Worm (Caenorhabditis elegans) whole organism, early embryonic: Measurements from ENCODE around the gene sars-2.

Source experiments
- B0310.2 ChIP-seq: sonication (generic microtip); optimal IDR thresholded peaks from 2 replicates; lab custom pipeline; 2016; ENCODE audit warnings: mild to moderate bottlenecking, missing genetic modification characterization, missing compliant biosample characterization
- F13C5.2 ChIP-seq: sonication (generic microtip); optimal IDR thresholded peaks from 2 replicates; lab custom pipeline; 2017; ENCODE audit warnings: mild to moderate bottlenecking, missing genetic modification characterization, inconsistent platforms, missing compliant biosample characterization
- aly-1 ChIP-seq: sonication (generic microtip); optimal IDR thresholded peaks from 2 replicates; lab custom pipeline; 2016; ENCODE audit warnings: missing genetic modification characterization, missing compliant biosample characterization
- ama-1 ChIP-seq: fragments of 150-350 bp; optimal IDR thresholded peaks from 2 replicates; lab custom pipeline; 2014
- ceh-13 ChIP-seq: fragments of 200-800 bp; sonication (Bioruptor generic); optimal IDR thresholded peaks from 2 replicates; lab custom pipeline; 2018; ENCODE audit warnings: mild to moderate bottlenecking, missing genetic modification characterization, missing compliant biosample characterization
- ceh-36 ChIP-seq: sonication (generic microtip); optimal IDR thresholded peaks from 2 replicates; lab custom pipeline; 2016; ENCODE audit warnings: missing genetic modification characterization, inconsistent platforms, missing compliant biosample characterization
- ets-7 ChIP-seq: sonication (generic microtip); optimal IDR thresholded peaks from 2 replicates; lab custom pipeline; 2016; ENCODE audit warnings: missing genotype, missing genetic modification characterization, missing compliant biosample characterization
- flt-1 ChIP-seq: fragments of 200-800 bp; sonication (Bioruptor generic); IDR thresholded peaks from 2 replicates; pipeline ENCODE4 v1.3.6; 2022; ENCODE audit warnings: missing genetic modification characterization, missing compliant biosample characterization
- hmbx-1 ChIP-seq: sonication (generic microtip); optimal IDR thresholded peaks from 2 replicates; lab custom pipeline; 2016; ENCODE audit warnings: mild to moderate bottlenecking, missing genetic modification characterization, missing compliant biosample characterization
- hmg-4 ChIP-seq: fragments of 200-800 bp; sonication (Bioruptor generic); optimal IDR thresholded peaks from 2 replicates; lab custom pipeline; 2018; ENCODE audit warnings: mild to moderate bottlenecking, missing genetic modification characterization, missing compliant biosample characterization
- hnd-1 ChIP-seq: sonication (generic microtip); optimal IDR thresholded peaks from 2 replicates; lab custom pipeline; 2016; ENCODE audit warnings: missing genetic modification characterization, missing compliant biosample characterization
- pes-1 ChIP-seq: fragments of 200-800 bp; sonication (Bioruptor generic); IDR thresholded peaks from 2 replicates; pipeline ENCODE4 v1.3.6; 2022; ENCODE audit warnings: missing genetic modification reagents, missing genetic modification characterization, missing compliant biosample characterization
- scrt-1 ChIP-seq: fragments of 200-800 bp; sonication (Bioruptor generic); IDR thresholded peaks from 2 replicates; pipeline ENCODE4 v1.3.6; 2022; ENCODE audit warnings: missing genetic modification characterization, missing compliant biosample characterization
- sea-1 ChIP-seq: fragments of 200-800 bp; sonication (Bioruptor generic); conservative IDR thresholded peaks from 2 replicates; pipeline ENCODE4 v1.3.6; 2022; ENCODE audit warnings: missing genetic modification characterization, missing compliant biosample characterization
- tbx-11 ChIP-seq: fragments of 200-800 bp; sonication (Bioruptor generic); IDR thresholded peaks from 2 replicates; pipeline ENCODE4 v1.3.6; 2022; ENCODE audit warnings: missing genetic modification characterization, missing compliant biosample characterization
- tbx-37 ChIP-seq: fragments of 200-800 bp; sonication (Bioruptor generic); conservative IDR thresholded peaks from 2 replicates; pipeline ENCODE4 v1.3.6; 2022; ENCODE audit warnings: missing genetic modification reagents, missing genetic modification characterization, missing compliant biosample characterization
- tra-4 ChIP-seq: sonication (generic microtip); optimal IDR thresholded peaks from 2 replicates; lab custom pipeline; 2017; ENCODE audit warnings: missing genetic modification characterization, missing compliant biosample characterization

Gene sars-2

ce11 chrIV:4357296-4357695, at the start of gene sars-2:
Gene sars-2, plus strand, starts transcription at chrIV:4357636.
- TF ChIP-seq hnd-1 = no peak
- no peak for TF ChIP-seq ceh-13 (GFP tag; lab: Kevin White, UChicago)
- TF ChIP-seq ets-7 (tag; lab: Kevin White, UChicago) = no peak
- no peak for TF ChIP-seq tbx-11 (GFP tag; lab: Robert Waterston, UW)
- TF ChIP-seq pes-1 = no peak
- no peak for TF ChIP-seq flt-1 (GFP tag; lab: Robert Waterston, UW)
- TF ChIP-seq ceh-36 (tag; lab: Kevin White, UChicago) = no peak
- no peak for TF ChIP-seq tbx-37 (GFP tag; lab: Robert Waterston, UW)
- no peak for TF ChIP-seq hmg-4 (GFP tag; lab: Kevin White, UChicago)
- TF ChIP-seq ama-1 (lab: Kevin White, UChicago) = no peak
- no peak for TF ChIP-seq sea-1
- TF ChIP-seq B0310.2 (tag; lab: Kevin White, UChicago) = no peak
- TF ChIP-seq aly-1 (tag; lab: Kevin White, UChicago) = no peak
- no peak for TF ChIP-seq scrt-1 (GFP tag; lab: Robert Waterston, UW)
- TF ChIP-seq F13C5.2 = no peak
- TF ChIP-seq tra-4 = no peak

ce11 chrIV:4316813-4317408, 40.5 kb upstream of the sars-2 start, which contains the start of gene Y24D9B.1:
Gene Y24D9B.1, plus strand, starts transcription at chrIV:4317358.
- TF ChIP-seq ama-1 (lab: Kevin White, UChicago) = no peak
- TF ChIP-seq tra-4 = no peak
- TF ChIP-seq tbx-37 (GFP tag; lab: Robert Waterston, UW) = no peak
- no peak for TF ChIP-seq F13C5.2
- TF ChIP-seq pes-1 = no peak

ce11 chrIV:4317638-4318037, 39.8 kb upstream of the sars-2 start:
- no peak for TF ChIP-seq sea-1
- no peak for TF ChIP-seq ets-7 (tag; lab: Kevin White, UChicago)
- TF ChIP-seq hnd-1 = no peak
- no peak for TF ChIP-seq ceh-13 (GFP tag; lab: Kevin White, UChicago)
- no peak for TF ChIP-seq B0310.2 (tag; lab: Kevin White, UChicago)
- TF ChIP-seq F13C5.2 = no peak
- no peak for TF ChIP-seq hmg-4 (GFP tag; lab: Kevin White, UChicago)
- TF ChIP-seq ama-1 (lab: Kevin White, UChicago) = no peak
- TF ChIP-seq tra-4 = no peak
- TF ChIP-seq aly-1 (tag; lab: Kevin White, UChicago) = no peak
- TF ChIP-seq scrt-1 (GFP tag; lab: Robert Waterston, UW) = no peak
- TF ChIP-seq tbx-37 (GFP tag; lab: Robert Waterston, UW) = no peak
- no peak for TF ChIP-seq flt-1 (GFP tag; lab: Robert Waterston, UW)
- no peak for TF ChIP-seq ceh-36 (tag; lab: Kevin White, UChicago)
- no peak for TF ChIP-seq tbx-11 (GFP tag; lab: Robert Waterston, UW)
- TF ChIP-seq pes-1 = no peak

ce11 chrIV:4318056-4318455, 39.4 kb upstream of the sars-2 start:
- TF ChIP-seq ceh-36 (tag; lab: Kevin White, UChicago) (no peak), ceh-13 (GFP tag; lab: Kevin White, UChicago) (no peak), tbx-37 (GFP tag; lab: Robert Waterston, UW) (no peak), flt-1 (GFP tag; lab: Robert Waterston, UW) (no peak), aly-1 (tag; lab: Kevin White, UChicago) (no peak), F13C5.2 (no peak), hmbx-1 (tag; lab: Kevin White, UChicago) (no peak), hmg-4 (GFP tag; lab: Kevin White, UChicago) (no peak), pes-1 (no peak), tra-4 (no peak)

ce11 chrIV:4319473-4319872, 38.0 kb upstream of the sars-2 start:
- TF ChIP-seq aly-1 (tag; lab: Kevin White, UChicago) (no peak), ama-1 (lab: Kevin White, UChicago) (no peak), sea-1 (no peak)

ce11 chrIV:4326445-4326844, 31.0 kb upstream of the sars-2 start, which contains the start of gene trpl-2:
Gene trpl-2, plus strand, starts transcription at chrIV:4326654.
- TF ChIP-seq hnd-1 (no peak), aly-1 (tag; lab: Kevin White, UChicago) (no peak), ets-7 (tag; lab: Kevin White, UChicago) (no peak), hmg-4 (GFP tag; lab: Kevin White, UChicago) (no peak), tbx-37 (GFP tag; lab: Robert Waterston, UW) (no peak)

- TF ChIP-seq ceh-36 (tag; lab: Kevin White, UChicago) (no peak), flt-1 (GFP tag; lab: Robert Waterston, UW) (no peak), tra-4 (no peak), B0310.2 (tag; lab: Kevin White, UChicago) (no peak), ceh-13 (GFP tag; lab: Kevin White, UChicago) (no peak), ama-1 (lab: Kevin White, UChicago) (no peak), tbx-37 (GFP tag; lab: Robert Waterston, UW) (no peak), F13C5.2 (no peak), tbx-11 (GFP tag; lab: Robert Waterston, UW) (no peak), hmbx-1 (tag; lab: Kevin White, UChicago) (no peak), scrt-1 (GFP tag; lab: Robert Waterston, UW) (no peak), hnd-1 (no peak), pes-1 (no peak), aly-1 (tag; lab: Kevin White, UChicago) (no peak), ets-7 (tag; lab: Kevin White, UChicago) (no peak)
Measured at ce11 chrIV:4336139-4336851, 21.1 kb upstream of the sars-2 start, which contains the start of the genes W03B1.3 and oac-51. Gene W03B1.3, minus strand, starts transcription at chrIV:4336239. Gene oac-51, plus strand, starts transcription at chrIV:4336801.
